Worm (Caenorhabditis elegans) whole organism, L2 larva: ENCODE data around the gene F10G7.9.

Source experiments
- ZK546.5 ChIP-seq: sonication (generic microtip); optimal IDR thresholded peaks from 2 replicates; lab custom pipeline; 2017; ENCODE audit warnings: missing biosample characterization, missing genetic modification characterization
- aly-2 ChIP-seq: fragments of 150-350 bp; optimal IDR thresholded peaks from 2 replicates; lab custom pipeline; 2014; ENCODE audit warnings: missing biosample characterization, missing genetic modification characterization
- elt-3 ChIP-seq: sonication (generic microtip); optimal IDR thresholded peaks from 2 replicates; lab custom pipeline; 2017; ENCODE audit warnings: missing biosample characterization, missing genetic modification characterization
- fos-1 ChIP-seq: fragments of 150-350 bp; optimal IDR thresholded peaks from 2 replicates; lab custom pipeline; 2014; ENCODE audit warnings: missing biosample characterization, missing genetic modification characterization
- gmeb-1 ChIP-seq: fragments of 150-350 bp; optimal IDR thresholded peaks from 2 replicates; lab custom pipeline; 2014; ENCODE audit warnings: missing biosample characterization, missing genetic modification characterization
- lin-13 ChIP-seq: fragments of 150-350 bp; optimal IDR thresholded peaks from 2 replicates; lab custom pipeline; 2014; ENCODE audit warnings: missing biosample characterization, missing genetic modification reagents, missing genetic modification characterization
- mab-5 ChIP-seq: fragments of 150-350 bp; optimal IDR thresholded peaks from 2 replicates; lab custom pipeline; 2014; ENCODE audit warnings: missing biosample characterization, missing genetic modification characterization
- nhr-11 ChIP-seq: fragments of 150-350 bp; optimal IDR thresholded peaks from 2 replicates; lab custom pipeline; 2014; ENCODE audit warnings: missing biosample characterization, missing genetic modification characterization
- nhr-6 ChIP-seq: fragments of 150-350 bp; optimal IDR thresholded peaks from 2 replicates; lab custom pipeline; 2014; ENCODE audit warnings: missing biosample characterization, missing genetic modification characterization
- nhr-77 ChIP-seq: fragments of 150-350 bp; optimal IDR thresholded peaks from 2 replicates; lab custom pipeline; 2014; ENCODE audit warnings: missing biosample characterization, missing genetic modification characterization
- sma-9 ChIP-seq, 2 experiments: fragments of 150-350 bp in 1 of 2; sonication (generic microtip) in 1 of 2; optimal IDR thresholded peaks; 2 replicates each; lab custom pipeline; 2014 to 2016; ENCODE audit warnings: missing genetic modification characterization in 2 of 2, mild to moderate bottlenecking in 1 of 2, missing biosample characterization in 1 of 2, missing compliant biosample characterization in 1 of 2, missing genetic modification reagents in 1 of 2, moderate library complexity in 1 of 2
- unc-62 ChIP-seq: fragments of 150-350 bp; optimal IDR thresholded peaks from 2 replicates; lab custom pipeline; 2014; ENCODE audit warnings: missing biosample characterization, missing genetic modification reagents, missing genetic modification characterization
- ztf-11 ChIP-seq: sonication (generic microtip); optimal IDR thresholded peaks from 2 replicates; lab custom pipeline; 2017; ENCODE audit warnings: missing biosample characterization, missing genetic modification characterization
- ztf-4 ChIP-seq: fragments of 150-350 bp; optimal IDR thresholded peaks from 2 replicates; lab custom pipeline; 2014; ENCODE audit warnings: missing biosample characterization, missing genetic modification characterization

DNA sequence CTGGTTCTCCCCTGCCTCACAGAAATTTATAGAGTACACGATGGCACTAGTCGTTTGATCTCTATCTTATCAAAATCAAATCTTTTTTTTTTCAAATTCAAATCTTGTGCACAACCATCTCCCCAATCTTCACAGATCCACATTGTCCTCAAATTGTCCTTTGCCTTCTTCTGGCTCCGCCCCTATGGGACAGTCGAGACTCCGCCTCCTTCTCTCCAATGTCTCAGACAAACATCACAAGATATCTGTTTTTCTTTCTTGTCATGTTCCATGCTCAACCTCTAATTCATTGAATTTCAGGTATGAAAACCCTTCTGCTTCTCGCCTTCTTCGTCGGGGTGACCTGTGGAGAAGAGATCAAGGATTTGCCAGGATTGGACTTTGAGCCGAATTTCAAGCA is 31.1 kb upstream of the F10G7.9 start, which contains the start of gene ctsa-1.1:
- TF ChIP-seq unc-62 (GFP tag; lab: Kevin White, UChicago) (no peak), elt-3 (tag; lab: Kevin White, UChicago) (no peak), lin-13 (GFP tag; lab: Kevin White, UChicago) (no peak), nhr-6 (no peak), nhr-11 (tag; lab: Kevin White, UChicago) (no peak), gmeb-1 (tag; lab: Kevin White, UChicago) (no peak), ZK546.5 (tag; lab: Kevin White, UChicago) (no peak), nhr-77 (tag; lab: Kevin White, UChicago) (no peak), aly-2 (tag; lab: Kevin White, UChicago) (no peak), mab-5 (tag; lab: Kevin White, UChicago) (no peak), sma-9 (GFP tag; optimal IDR thresholded peaks at IDR 0.05; lab: Kevin White, UChicago) (no peak), sma-9 (tag; optimal IDR thresholded peaks at IDR 0.05; lab: Kevin White, UChicago) (no peak), fos-1 (tag; lab: Kevin White, UChicago) (no peak), ztf-4 (tag; lab: Kevin White, UChicago) (no peak), ztf-11 (tag; lab: Kevin White, UChicago) (no peak)
